Worm (Caenorhabditis elegans) whole organism, mixed stage, embryonic: ENCODE data around the gene crn-6.

ENCODE experiments used
- M03D4.4 ChIP-seq: sonication (generic microtip); optimal IDR thresholded peaks from 2 replicates; lab custom pipeline; 2017; ENCODE audit warnings: mild to moderate bottlenecking, missing genetic modification characterization, missing compliant biosample characterization
- bed-3 ChIP-seq: fragments of 200-800 bp; sonication (Bioruptor generic); optimal IDR thresholded peaks from 3 replicates; lab custom pipeline; 2018; ENCODE audit warnings: mild to moderate bottlenecking, missing genetic modification characterization, moderate library complexity, missing compliant biosample characterization
- ceh-43 ChIP-seq: fragments of 200-800 bp; sonication (Bioruptor generic); optimal IDR thresholded peaks from 2 replicates; lab custom pipeline; 2018; ENCODE audit warnings: mild to moderate bottlenecking, missing genetic modification characterization, moderate library complexity, missing compliant biosample characterization
- ceh-83 ChIP-seq: fragments of 200-800 bp; sonication (Bioruptor generic); optimal IDR thresholded peaks from 2 replicates; lab custom pipeline; 2018; ENCODE audit warnings: mild to moderate bottlenecking, missing genetic modification characterization, missing compliant biosample characterization
- ces-1 ChIP-seq: fragments of 150-350 bp; optimal IDR thresholded peaks from 2 replicates; lab custom pipeline; 2014; ENCODE audit warnings: missing biosample characterization, missing genetic modification reagents, missing genetic modification characterization
- cnd-1 ChIP-seq: fragments of 200-800 bp; sonication (Bioruptor generic); optimal IDR thresholded peaks from 2 replicates; lab custom pipeline; 2018; ENCODE audit warnings: mild to moderate bottlenecking, missing genetic modification characterization, missing compliant biosample characterization
- drap-1 ChIP-seq: fragments of 200-800 bp; sonication (Bioruptor generic); optimal IDR thresholded peaks from 3 replicates; lab custom pipeline; 2018; ENCODE audit warnings: mild to moderate bottlenecking, missing genetic modification characterization, missing compliant biosample characterization
- elt-1 ChIP-seq: sonication (generic microtip); optimal IDR thresholded peaks from 2 replicates; lab custom pipeline; 2017; ENCODE audit warnings: missing genetic modification characterization, mild to moderate bottlenecking, missing compliant biosample characterization, antibody characterized with exemption, moderate library complexity, borderline replicate concordance; ENCODE audit not compliant: insufficient read depth
- elt-3 ChIP-seq: fragments of 150-350 bp; optimal IDR thresholded peaks from 2 replicates; lab custom pipeline; 2014; ENCODE audit warnings: missing biosample characterization, missing genetic modification characterization
- flh-1 ChIP-seq: fragments of 200-800 bp; sonication (Bioruptor generic); optimal IDR thresholded peaks from 2 replicates; lab custom pipeline; 2018; ENCODE audit warnings: mild to moderate bottlenecking, missing genetic modification characterization, moderate library complexity, missing compliant biosample characterization
- ham-2 ChIP-seq: fragments of 200-800 bp; sonication (Bioruptor generic); optimal IDR thresholded peaks from 2 replicates; lab custom pipeline; 2018; ENCODE audit warnings: mild to moderate bottlenecking, missing genetic modification characterization, missing compliant biosample characterization
- hlh-1 ChIP-seq: fragments of 150-350 bp; optimal IDR thresholded peaks from 2 replicates; lab custom pipeline; 2014; ENCODE audit warnings: missing biosample characterization, missing genetic modification reagents, missing genetic modification characterization
- lin-13 ChIP-seq: fragments of 150-350 bp; optimal IDR thresholded peaks from 2 replicates; lab custom pipeline; 2014; ENCODE audit warnings: missing biosample characterization, missing genetic modification characterization
- lin-32 ChIP-seq: fragments of 200-800 bp; sonication (Bioruptor generic); optimal IDR thresholded peaks from 2 replicates; lab custom pipeline; 2018; ENCODE audit warnings: mild to moderate bottlenecking, missing genetic modification characterization, missing compliant biosample characterization
- mab-5 ChIP-seq: fragments of 150-350 bp; optimal IDR thresholded peaks from 2 replicates; lab custom pipeline; 2014; ENCODE audit warnings: missing biosample characterization, missing genetic modification characterization
- mep-1 ChIP-seq: fragments of 150-350 bp; optimal IDR thresholded peaks from 2 replicates; lab custom pipeline; 2017; ENCODE audit warnings: missing biosample characterization, missing genetic modification reagents, missing genetic modification characterization, inconsistent platforms
- mls-2 ChIP-seq: sonication (generic microtip); optimal IDR thresholded peaks from 2 replicates; lab custom pipeline; 2016; ENCODE audit warnings: mild to moderate bottlenecking, missing genetic modification characterization, moderate library complexity, missing compliant biosample characterization
- nhr-12 ChIP-seq: fragments of 150-350 bp; optimal IDR thresholded peaks from 2 replicates; lab custom pipeline; 2014; ENCODE audit warnings: missing biosample characterization, missing genetic modification characterization
- nhr-2 ChIP-seq: fragments of 150-350 bp; optimal IDR thresholded peaks from 2 replicates; lab custom pipeline; 2014; ENCODE audit warnings: missing biosample characterization, missing genetic modification characterization
- nhr-237 ChIP-seq: fragments of 150-350 bp; optimal IDR thresholded peaks from 2 replicates; lab custom pipeline; 2014; ENCODE audit warnings: missing biosample characterization, missing genetic modification characterization
- nhr-28 ChIP-seq: fragments of 150-350 bp; optimal IDR thresholded peaks from 2 replicates; lab custom pipeline; 2014; ENCODE audit warnings: missing biosample characterization, missing genetic modification characterization
- pha-4 ChIP-seq: fragments of 150-350 bp; optimal IDR thresholded peaks from 2 replicates; lab custom pipeline; 2018; ENCODE audit warnings: missing biosample characterization, missing genetic modification reagents, missing genetic modification characterization
- sem-2 ChIP-seq: fragments of 200-800 bp; sonication (Bioruptor generic); optimal IDR thresholded peaks from 2 replicates; lab custom pipeline; 2018; ENCODE audit warnings: mild to moderate bottlenecking, missing genetic modification characterization, missing compliant biosample characterization
- snpc-4 ChIP-seq: fragments of 150-350 bp; optimal IDR thresholded peaks from 2 replicates; lab custom pipeline; 2014; ENCODE audit warnings: missing biosample characterization, missing genetic modification characterization
- tbx-8 ChIP-seq: fragments of 200-800 bp; sonication (Bioruptor generic); optimal IDR thresholded peaks from 2 replicates; lab custom pipeline; 2018; ENCODE audit warnings: mild to moderate bottlenecking, missing genetic modification characterization, moderate library complexity, missing compliant biosample characterization
- unc-39 ChIP-seq: fragments of 150-350 bp; optimal IDR thresholded peaks from 2 replicates; lab custom pipeline; 2014; ENCODE audit warnings: missing biosample characterization, missing genetic modification characterization
- unc-62 ChIP-seq: fragments of 150-350 bp; optimal IDR thresholded peaks from 2 replicates; lab custom pipeline; 2014; ENCODE audit warnings: missing biosample characterization, missing genetic modification reagents, missing genetic modification characterization
- ztf-11 ChIP-seq: fragments of 150-350 bp; optimal IDR thresholded peaks from 2 replicates; lab custom pipeline; 2014; ENCODE audit warnings: missing biosample characterization, missing genetic modification characterization

crn-6 gene

ce11 chrIII:9361228-9361627 lies 5.8 kb upstream of the crn-6 start, which contains the start of gene flp-25:
Gene flp-25 (plus strand): TSS chrIII:9361528.
- TF ChIP-seq unc-39 (tag; lab: Kevin White, UChicago), result no peak

ce11 chrIII:9366376-9366775 lies 695 bp upstream of the crn-6 start:
- TF ChIP-seq ztf-11 (tag; lab: Kevin White, UChicago), result no peak
- no peak for TF ChIP-seq unc-62

ce11 chrIII:9373779-9374178 lies 6.7 kb downstream of the crn-6 start:
- no peak for TF ChIP-seq ceh-83 (GFP tag; lab: Kevin White, UChicago)
- no peak for TF ChIP-seq tbx-8 (GFP tag; lab: Kevin White, UChicago)
- TF ChIP-seq mls-2 (tag; lab: Kevin White, UChicago), result no peak
- no peak for TF ChIP-seq nhr-28 (tag; lab: Kevin White, UChicago)
- no peak for TF ChIP-seq snpc-4
- TF ChIP-seq nhr-2 (tag; lab: Kevin White, UChicago), result no peak
- no peak for TF ChIP-seq cnd-1 (tag; lab: Kevin White, UChicago)
- TF ChIP-seq ztf-11 (tag; lab: Kevin White, UChicago), result no peak
- no peak for TF ChIP-seq M03D4.4 (tag; lab: Kevin White, UChicago)
- TF ChIP-seq elt-1, result no peak
- no peak for TF ChIP-seq mep-1 (tag; lab: Kevin White, UChicago)
- no peak for TF ChIP-seq unc-39 (tag; lab: Kevin White, UChicago)

- TF ChIP-seq flh-1 (GFP tag; lab: Kevin White, UChicago) (no peak), mls-2 (tag; lab: Kevin White, UChicago) (no peak), M03D4.4 (tag; lab: Kevin White, UChicago) (no peak), sem-2 (GFP tag; lab: Kevin White, UChicago) (no peak), drap-1 (no peak), ces-1 (GFP tag; lab: Kevin White, UChicago) (no peak), bed-3 (GFP tag; lab: Kevin White, UChicago) (no peak), elt-3 (no peak)
- TF ChIP-seq, all 35 proteins: peak for 0
These were observed 9.6 kb downstream of the crn-6 start for ce11 chrIII:9376701-9377100.

- TF ChIP-seq nhr-2 (tag; lab: Kevin White, UChicago), result no peak
- TF ChIP-seq nhr-12 (tag; lab: Kevin White, UChicago), result no peak
- TF ChIP-seq M03D4.4 (tag; lab: Kevin White, UChicago), result no peak
- no peak for TF ChIP-seq cnd-1 (tag; lab: Kevin White, UChicago)
- no peak for TF ChIP-seq flh-1 (GFP tag; lab: Kevin White, UChicago)
- TF ChIP-seq snpc-4, result no peak
- TF ChIP-seq ceh-43 (GFP tag; lab: Kevin White, UChicago), result no peak
- TF ChIP-seq pha-4 (tag; lab: Kevin White, UChicago), result no peak
- TF ChIP-seq lin-13 (tag; lab: Kevin White, UChicago), result no peak
- no peak for TF ChIP-seq mls-2 (tag; lab: Kevin White, UChicago)
- TF ChIP-seq ham-2, result no peak
- TF ChIP-seq hlh-1 (tag; lab: Kevin White, UChicago), result no peak
- no peak for TF ChIP-seq lin-32 (GFP tag; lab: Kevin White, UChicago)
- no peak for TF ChIP-seq nhr-237 (tag; lab: Kevin White, UChicago)
- TF ChIP-seq elt-3, result no peak
- TF ChIP-seq tbx-8 (GFP tag; lab: Kevin White, UChicago), result no peak
- no peak for TF ChIP-seq drap-1
These were observed 16.4 kb downstream of the crn-6 start, which contains the start of gene tkr-1 for ce11 chrIII:9383496-9383895. Gene tkr-1 (plus strand): TSS chrIII:9383796.

ce11 chrIII:9385543-9385942 lies 18.5 kb downstream of the crn-6 start, which contains the start of gene C38C10.3:
Gene C38C10.3 (minus strand): TSS chrIII:9385643.
- TF ChIP-seq elt-1 (no peak), nhr-237 (tag; lab: Kevin White, UChicago) (no peak), hlh-1 (tag; lab: Kevin White, UChicago) (no peak), sem-2 (GFP tag; lab: Kevin White, UChicago) (no peak), mab-5 (tag; lab: Kevin White, UChicago) (no peak), ces-1 (GFP tag; lab: Kevin White, UChicago) (no peak), cnd-1 (tag; lab: Kevin White, UChicago) (no peak)
